Fruit fly (Drosophila melanogaster) whole organism, embryonic: ENCODE results near the gene CG13671.

Experiments used
- CG10462 ChIP-seq: fragments of 200-800 bp; sonication (Bioruptor generic); optimal IDR thresholded peaks from 2 replicates; lab custom pipeline; 2016; ENCODE audit warnings: missing biosample characterization, missing genetic modification characterization
- CG11560 ChIP-seq: fragments of 200-800 bp; sonication (Bioruptor generic); IDR thresholded peaks from 3 replicates; pipeline ENCODE4 v1.3.6; 2022; ENCODE audit warnings: missing biosample characterization, missing genetic modification characterization
- CG14710 ChIP-seq: fragments of 200-800 bp; sonication (Bioruptor generic); optimal IDR thresholded peaks from 3 replicates; lab custom pipeline; 2019; ENCODE audit warnings: missing biosample characterization, mild to moderate bottlenecking, missing genetic modification characterization, moderate library complexity
- CG14860 ChIP-seq: fragments of 200-800 bp; sonication (Bioruptor generic); IDR thresholded peaks from 3 replicates; pipeline ENCODE4 v1.3.6; 2022; ENCODE audit warnings: missing biosample characterization, missing genetic modification characterization; ENCODE audit not compliant: partially characterized antibody
- CG17359 ChIP-seq: fragments of 200-800 bp; sonication (Bioruptor generic); optimal IDR thresholded peaks from 3 replicates; lab custom pipeline; 2018; ENCODE audit warnings: missing biosample characterization, mild to moderate bottlenecking, missing genetic modification characterization, moderate library complexity
- CG4282 ChIP-seq: fragments of 200-800 bp; sonication (Bioruptor generic); optimal IDR thresholded peaks from 2 replicates; lab custom pipeline; 2016; ENCODE audit warnings: missing biosample characterization, missing genetic modification characterization
- CG4730 ChIP-seq: fragments of 200-800 bp; sonication (Bioruptor generic); IDR thresholded peaks from 2 replicates; pipeline ENCODE4 v1.3.6; 2022; ENCODE audit warnings: missing biosample characterization, missing genetic modification characterization
- CG6813 ChIP-seq: fragments of 200-800 bp; sonication (Bioruptor generic); optimal IDR thresholded peaks from 2 replicates; lab custom pipeline; 2017; ENCODE audit warnings: missing biosample characterization, missing genetic modification characterization, mild to moderate bottlenecking, moderate library complexity, missing genetic modification reagents
- CG8281 ChIP-seq: fragments of 200-800 bp; sonication (Bioruptor generic); optimal IDR thresholded peaks from 2 replicates; lab custom pipeline; 2018; ENCODE audit warnings: missing biosample characterization, mild to moderate bottlenecking, missing genetic modification characterization, moderate library complexity
- CG9215 ChIP-seq: fragments of 200-800 bp; sonication (Bioruptor generic); IDR thresholded peaks from 2 replicates; pipeline ENCODE4 v1.3.6; 2022; ENCODE audit warnings: missing biosample characterization, missing genetic modification characterization
- CG9727 ChIP-seq: fragments of 200-800 bp; sonication (Bioruptor generic); optimal IDR thresholded peaks from 3 replicates; lab custom pipeline; 2017; ENCODE audit warnings: missing biosample characterization, mild to moderate bottlenecking, missing genetic modification characterization
- Camta ChIP-seq: fragments of 200-800 bp; sonication (Bioruptor generic); optimal IDR thresholded peaks from 2 replicates; lab custom pipeline; 2016; ENCODE audit warnings: missing biosample characterization, missing genetic modification characterization
- D ChIP-seq, 2 experiments: fragments of 200-800 bp in 1 of 2; fragments of >200 bp in 1 of 2; sonication (Bioruptor generic) in 1 of 2; optimal IDR thresholded peaks; 2 replicates in 1 of 2; 3 replicates in 1 of 2; lab custom pipeline; 2017; ENCODE audit warnings: mild to moderate bottlenecking in 1 of 2, missing biosample characterization in 1 of 2, missing genetic modification characterization in 1 of 2, missing genetic modification reagents in 1 of 2
- Dad ChIP-seq: fragments of 200-800 bp; sonication (Bioruptor generic); optimal IDR thresholded peaks from 3 replicates; lab custom pipeline; 2016; ENCODE audit warnings: missing biosample characterization, missing genetic modification characterization
- Dfd ChIP-seq, 2 experiments: fragments of >200 bp; optimal IDR thresholded peaks; 2 replicates each; lab custom pipeline; 2017; ENCODE audit warnings: missing biosample characterization in 2 of 2, missing genetic modification characterization in 2 of 2
- Dip3 ChIP-seq: fragments of 200-800 bp; sonication (Bioruptor generic); optimal IDR thresholded peaks from 3 replicates; lab custom pipeline; 2016; ENCODE audit warnings: missing biosample characterization, missing genetic modification characterization
- HLH54F ChIP-seq: fragments of 200-800 bp; sonication (Bioruptor generic); optimal IDR thresholded peaks from 3 replicates; lab custom pipeline; 2016; ENCODE audit warnings: missing biosample characterization, missing genetic modification characterization
- Hey ChIP-seq: fragments of 200-800 bp; sonication (Bioruptor generic); optimal IDR thresholded peaks from 3 replicates; lab custom pipeline; 2018; ENCODE audit warnings: missing biosample characterization, mild to moderate bottlenecking, missing genetic modification characterization
- Hmr ChIP-seq: fragments of 200-800 bp; sonication (Bioruptor generic); optimal IDR thresholded peaks from 3 replicates; lab custom pipeline; 2017; ENCODE audit warnings: mild to moderate bottlenecking, missing biosample characterization, missing genetic modification reagents, missing genetic modification characterization
- Lim3 ChIP-seq: fragments of 200-800 bp; sonication (Bioruptor generic); IDR thresholded peaks from 2 replicates; pipeline ENCODE4 v1.3.6; 2022; ENCODE audit warnings: missing biosample characterization, missing genetic modification characterization
- MBD-R2 ChIP-seq: fragments of 200-800 bp; sonication (Bioruptor generic); IDR thresholded peaks from 2 replicates; pipeline ENCODE4 v1.3.6; 2022; ENCODE audit warnings: missing biosample characterization, missing genetic modification characterization
- MTF-1 ChIP-seq: fragments of 200-800 bp; sonication (Bioruptor generic); optimal IDR thresholded peaks from 2 replicates; lab custom pipeline; 2018; ENCODE audit warnings: missing biosample characterization, mild to moderate bottlenecking, missing genetic modification characterization, borderline replicate concordance
- NC2β ChIP-seq: fragments of 200-800 bp; sonication (Bioruptor generic); optimal IDR thresholded peaks from 2 replicates; lab custom pipeline; 2016; ENCODE audit warnings: missing biosample characterization, missing genetic modification characterization
- NK7.1 ChIP-seq: fragments of 200-800 bp; sonication (Bioruptor generic); optimal IDR thresholded peaks from 3 replicates; lab custom pipeline; 2016; ENCODE audit warnings: missing biosample characterization, missing genetic modification characterization
- Pdp1 ChIP-seq, 2 experiments: fragments of 200-800 bp; sonication (Bioruptor generic); optimal IDR thresholded peaks; 3 replicates each; lab custom pipeline; 2016; ENCODE audit warnings: missing biosample characterization in 2 of 2, missing genetic modification characterization in 2 of 2, mild to moderate bottlenecking in 1 of 2, moderate library complexity in 1 of 2
- Rx ChIP-seq: fragments of 200-800 bp; sonication (Bioruptor generic); IDR thresholded peaks from 2 replicates; pipeline ENCODE4 v1.3.6; 2022; ENCODE audit warnings: missing biosample characterization, missing genetic modification characterization
- Six4 ChIP-seq: fragments of 200-800 bp; sonication (Bioruptor generic); optimal IDR thresholded peaks from 2 replicates; lab custom pipeline; 2016; ENCODE audit warnings: missing biosample characterization, missing genetic modification characterization
- Taf1 ChIP-seq: fragments of 200-800 bp; sonication (Bioruptor generic); IDR thresholded peaks from 2 replicates; pipeline ENCODE4 v1.3.6; 2022; ENCODE audit warnings: missing biosample characterization, missing genetic modification characterization
- Xbp1 ChIP-seq: fragments of 200-800 bp; sonication (Bioruptor generic); optimal IDR thresholded peaks from 3 replicates; lab custom pipeline; 2016; ENCODE audit warnings: missing biosample characterization, mild to moderate bottlenecking, missing genetic modification characterization
- ase ChIP-seq: fragments of 200-800 bp; sonication (Bioruptor generic); IDR thresholded peaks from 3 replicates; pipeline ENCODE4 v1.3.6; 2022; ENCODE audit warnings: missing biosample characterization, missing genetic modification characterization
- cas ChIP-seq: fragments of 200-800 bp; sonication (Bioruptor generic); IDR thresholded peaks from 2 replicates; pipeline ENCODE4 v1.3.6; 2022; ENCODE audit warnings: missing biosample characterization, missing genetic modification characterization
- chinmo ChIP-seq: fragments of 200-800 bp; sonication (Bioruptor generic); IDR thresholded peaks from 4 replicates; pipeline ENCODE4 v1.3.6; 2022; ENCODE audit warnings: missing biosample characterization, missing genetic modification characterization; ENCODE audit not compliant: partially characterized antibody
- ci ChIP-seq: fragments of 200-800 bp; sonication (Bioruptor generic); IDR thresholded peaks from 3 replicates; pipeline ENCODE4 v1.3.6; 2022; ENCODE audit warnings: missing biosample characterization, missing genetic modification characterization
- corto ChIP-seq: fragments of 200-800 bp; sonication (Bioruptor generic); optimal IDR thresholded peaks from 2 replicates; lab custom pipeline; 2016; ENCODE audit warnings: missing biosample characterization, mild to moderate bottlenecking, missing genetic modification characterization, moderate library complexity
- dan ChIP-seq: fragments of 200-800 bp; sonication (Bioruptor generic); IDR thresholded peaks from 2 replicates; pipeline ENCODE4 v1.3.6; 2022; ENCODE audit warnings: missing biosample characterization, missing genetic modification characterization
- dpn ChIP-seq, 2 experiments: fragments of 200-800 bp; sonication (Bioruptor generic); optimal IDR thresholded peaks; 3 replicates each; lab custom pipeline; 2016; ENCODE audit warnings: missing biosample characterization in 2 of 2, missing genetic modification characterization in 2 of 2
- exex ChIP-seq: fragments of 200-800 bp; sonication (Bioruptor generic); optimal IDR thresholded peaks from 4 replicates; lab custom pipeline; 2018; ENCODE audit warnings: missing biosample characterization, mild to moderate bottlenecking, missing genetic modification characterization, moderate library complexity
- eyg ChIP-seq: fragments of 200-800 bp; sonication (Bioruptor generic); optimal IDR thresholded peaks from 3 replicates; lab custom pipeline; 2016; ENCODE audit warnings: missing biosample characterization, missing genetic modification characterization
- jigr1 ChIP-seq: fragments of 200-800 bp; sonication (Bioruptor generic); IDR thresholded peaks from 3 replicates; pipeline ENCODE4 v1.3.6; 2022; ENCODE audit warnings: missing biosample characterization, missing genetic modification characterization
- klu ChIP-seq: fragments of 200-800 bp; sonication (Bioruptor generic); IDR thresholded peaks from 2 replicates; pipeline ENCODE4 v1.3.6; 2022; ENCODE audit warnings: missing biosample characterization, missing genetic modification characterization
- kni ChIP-seq: fragments of 200-800 bp; sonication (Bioruptor generic); optimal IDR thresholded peaks from 3 replicates; lab custom pipeline; 2017; ENCODE audit warnings: mild to moderate bottlenecking, missing biosample characterization, missing genetic modification reagents, missing genetic modification characterization
- knrl ChIP-seq: fragments of 200-800 bp; sonication (Bioruptor generic); IDR thresholded peaks from 3 replicates; pipeline ENCODE4 v1.3.6; 2022; ENCODE audit warnings: missing biosample characterization, missing genetic modification characterization; ENCODE audit not compliant: partially characterized antibody
- onecut ChIP-seq: fragments of 200-800 bp; sonication (Bioruptor generic); IDR thresholded peaks from 2 replicates; pipeline ENCODE4 v1.3.6; 2022; ENCODE audit warnings: missing biosample characterization, missing genetic modification characterization
- pan ChIP-seq, 4 experiments: fragments of >200 bp in 3 of 4; fragments of 200-800 bp in 1 of 4; sonication (Bioruptor generic) in 1 of 4; optimal IDR thresholded peaks in 3 of 4; IDR thresholded peaks in 1 of 4; 2 replicates each; pipeline versions ENCODE4 v1.3.6 to Lab custom; 2017 to 2022; ENCODE audit warnings: missing biosample characterization in 2 of 4, missing genetic modification characterization in 2 of 4, mixed read lengths in 1 of 4
- scrt ChIP-seq: fragments of 200-800 bp; sonication (Bioruptor generic); optimal IDR thresholded peaks from 2 replicates; lab custom pipeline; 2018; ENCODE audit warnings: missing biosample characterization, mild to moderate bottlenecking, missing genetic modification characterization, moderate library complexity
- tna ChIP-seq: fragments of 200-800 bp; sonication (Bioruptor generic); IDR thresholded peaks from 2 replicates; pipeline ENCODE4 v1.3.6; 2022; ENCODE audit warnings: missing biosample characterization, missing genetic modification characterization; ENCODE audit not compliant: partially characterized antibody
- trh ChIP-seq: fragments of 200-800 bp; sonication (Bioruptor generic); optimal IDR thresholded peaks from 2 replicates; lab custom pipeline; 2016; ENCODE audit warnings: missing biosample characterization, missing genetic modification characterization
- ttk ChIP-seq: fragments of 200-800 bp; sonication (Bioruptor generic); IDR thresholded peaks from 2 replicates; pipeline ENCODE4 v2.1.2; 2022; ENCODE audit warnings: missing biosample characterization, missing genetic modification characterization
- zen2 ChIP-seq: fragments of 200-800 bp; sonication (Bioruptor generic); IDR thresholded peaks from 3 replicates; pipeline ENCODE4 v1.3.6; 2022; ENCODE audit warnings: missing biosample characterization, missing genetic modification characterization; ENCODE audit not compliant: partially characterized antibody

CG13671 gene

dm6 chr3L:8308891-8309352 is 9.1 kb downstream of the CG13671 start, which contains the start of gene BI-1 (continued):
- TF ChIP-seq kni (GFP tag; lab: Kevin White, UChicago) (peak; percentile 83), CG6813 (GFP tag; lab: Kevin White, UChicago) (no peak), corto (GFP tag; lab: Kevin White, UChicago) (peak; percentile 17), CG9215 (GFP tag; lab: Robert Waterston, UW) (no peak; the same call in 1 of the 2 replicates), Pdp1 (GFP tag; optimal IDR thresholded peaks at IDR 0.05; lab: Kevin White, UChicago) (peak; percentile 38 to 60), dpn (GFP tag; optimal IDR thresholded peaks at IDR 0.05; lab: Kevin White, UChicago) (peak; percentile 45 to 62), Dfd (GFP tag; optimal IDR thresholded peaks at IDR 0.05; lab: Kevin White, UChicago) (no peak), Rx (GFP tag; lab: Robert Waterston, UW) (0 out of 2 replicates have a peak, but pooled peaks have one; percentile 3), Lim3 (GFP tag; lab: Robert Waterston, UW) (no peak), Xbp1 (peak; percentile 89), CG4730 (no peak), NK7.1 (GFP tag; lab: Kevin White, UChicago) (no peak), HLH54F (GFP tag; lab: Kevin White, UChicago) (peak; percentile 38), Dip3 (peak; percentile 32), CG14710 (tag; lab: Kevin White, UChicago) (peak; percentile 82), CG17359 (tag; lab: Kevin White, UChicago) (peak; percentile 39), jigr1 (GFP tag; lab: Robert Waterston, UW) (no peak), CG11560 (tag; lab: Robert Waterston, UW) (no peak), ci (GFP tag; lab: Robert Waterston, UW) (0 out of 3 replicates have a peak, but pooled peaks have one; percentile 17), CG8281 (tag; lab: Kevin White, UChicago) (no peak), onecut (GFP tag; lab: Robert Waterston, UW) (no peak; the same call in 1 of the 2 replicates), ttk (no peak), zen2 (GFP tag; lab: Robert Waterston, UW) (no peak; the same call in 2 of the 3 replicates), Six4 (GFP tag; lab: Kevin White, UChicago) (no peak), tna (no peak), NC2β (GFP tag; lab: Kevin White, UChicago) (no peak), Taf1 (GFP tag; lab: Robert Waterston, UW) (no peak), Hey (tag; lab: Kevin White, UChicago) (no peak), dan (GFP tag; lab: Robert Waterston, UW) (no peak), trh (peak; percentile 39), MTF-1 (GFP tag; lab: Kevin White, UChicago) (no peak), chinmo (no peak), klu (GFP tag; lab: Robert Waterston, UW) (peak; percentile 62; the same call in 1 of the 2 replicates), MBD-R2 (GFP tag; lab: Robert Waterston, UW) (peak; percentile 50), CG4282 (GFP tag; lab: Kevin White, UChicago) (no peak), ase (GFP tag; lab: Robert Waterston, UW) (no peak), Camta (GFP tag; lab: Kevin White, UChicago) (peak; percentile 34), Hmr (no peak), knrl (GFP tag; lab: Robert Waterston, UW) (0 out of 3 replicates have a peak, but pooled peaks have one; percentile 23), pan (optimal IDR thresholded peaks at IDR 0.05; lab: Kevin White, UChicago) (no peak), pan (GFP tag; optimal IDR thresholded peaks at IDR 0.05 in 1 of 2, IDR thresholded peaks at IDR 0.05 in 1 of 2) (no peak), cas (GFP tag; lab: Robert Waterston, UW) (no peak), scrt (GFP tag; lab: Kevin White, UChicago) (peak; percentile 67), exex (tag; lab: Kevin White, UChicago) (peak; percentile 54), D (optimal IDR thresholded peaks at IDR 0.05; lab: Kevin White, UChicago) (no peak), D (GFP tag; optimal IDR thresholded peaks at IDR 0.05; lab: Kevin White, UChicago) (peak; percentile 44), eyg (GFP tag; lab: Kevin White, UChicago) (no peak), Dad (peak; percentile 55), CG10462 (GFP tag; lab: Kevin White, UChicago) (no peak), CG9727 (GFP tag; lab: Kevin White, UChicago) (peak; percentile 63), CG14860 (GFP tag; lab: Robert Waterston, UW) (no peak)
